Worm (Caenorhabditis elegans) whole organism, L3 larva: ENCODE results near the gene sra-6.

Experiments
- ceh-9 ChIP-seq: sonication (generic microtip); optimal IDR thresholded peaks from 2 replicates; lab custom pipeline; 2018; ENCODE audit warnings: missing biosample characterization, missing genetic modification characterization
- elt-2 ChIP-seq: sonication (generic microtip); optimal IDR thresholded peaks from 2 replicates; lab custom pipeline; 2016; ENCODE audit warnings: missing genetic modification reagents, mild to moderate bottlenecking, missing genetic modification characterization, missing compliant biosample characterization
- elt-3 ChIP-seq, 3 experiments: fragments of 150-350 bp in 1 of 3; sonication (generic microtip) in 2 of 3; optimal IDR thresholded peaks; 2 replicates in 2 of 3; 4 replicates in 1 of 3; lab custom pipeline; 2014 to 2017; ENCODE audit warnings: missing biosample characterization in 3 of 3, missing genetic modification characterization in 3 of 3
- lin-15B ChIP-seq: fragments of 150-350 bp; optimal IDR thresholded peaks from 2 replicates; lab custom pipeline; 2014; ENCODE audit warnings: missing biosample characterization, missing genetic modification characterization
- nhr-11 ChIP-seq: fragments of 150-350 bp; optimal IDR thresholded peaks from 2 replicates; lab custom pipeline; 2014; ENCODE audit warnings: missing biosample characterization, missing genetic modification characterization
- pha-4 ChIP-seq: fragments of 150-350 bp; optimal IDR thresholded peaks from 2 replicates; lab custom pipeline; 2014; ENCODE audit warnings: missing biosample characterization, missing genetic modification reagents, missing genetic modification characterization
- unc-62 ChIP-seq: fragments of 150-350 bp; sonication (generic microtip); optimal IDR thresholded peaks from 4 replicates; lab custom pipeline; 2014; ENCODE audit warnings: missing biosample characterization, missing genetic modification reagents, missing genetic modification characterization
- zag-1 ChIP-seq: fragments of 150-350 bp; optimal IDR thresholded peaks from 2 replicates; lab custom pipeline; 2014; ENCODE audit warnings: missing biosample characterization, missing genetic modification characterization
- ztf-11 ChIP-seq: fragments of 150-350 bp; optimal IDR thresholded peaks from 2 replicates; lab custom pipeline; 2014; ENCODE audit warnings: missing biosample characterization, missing genetic modification characterization
- ztf-4 ChIP-seq: fragments of 150-350 bp; optimal IDR thresholded peaks from 2 replicates; lab custom pipeline; 2014; ENCODE audit warnings: missing biosample characterization, missing genetic modification characterization

ce11 chrII:9551536-9551935, 918 bp upstream of the sra-6 start, which contains the start of gene F35H8.12:
- no peak for TF ChIP-seq ceh-9
- TF ChIP-seq lin-15B (tag; lab: Kevin White, UChicago), result no peak
- no peak for TF ChIP-seq zag-1
- TF ChIP-seq ztf-11, result no peak
- TF ChIP-seq nhr-11 (tag; lab: Kevin White, UChicago), result no peak
- no peak for TF ChIP-seq elt-3 (tag; optimal IDR thresholded peaks at IDR 0.05; lab: Kevin White, UChicago)
- TF ChIP-seq ztf-4 (tag; lab: Kevin White, UChicago), result no peak
- TF ChIP-seq unc-62 (GFP tag; lab: Kevin White, UChicago), result no peak
- no peak for TF ChIP-seq pha-4 (tag; lab: Kevin White, UChicago)
- TF ChIP-seq elt-2, result no peak
